Worm (Caenorhabditis elegans) whole organism, young adult: ENCODE results near the gene pho-7.
A peak's percentile ranks its signal among the peaks of the same experiment; 100 is the strongest.

Source experiments
- B0035.1 ChIP-seq: sonication (generic microtip); optimal IDR thresholded peaks from 2 replicates; lab custom pipeline; 2016; ENCODE audit warnings: missing genetic modification characterization, mild to moderate bottlenecking, missing compliant biosample characterization, missing genotype, missing genetic modification reagents
- B0261.1 ChIP-seq: sonication (generic microtip); optimal IDR thresholded peaks from 2 replicates; lab custom pipeline; 2016; ENCODE audit warnings: mild to moderate bottlenecking, missing genetic modification characterization, moderate library complexity, missing compliant biosample characterization
- B0336.3 ChIP-seq: fragments of 200-800 bp; sonication (Bioruptor generic); IDR thresholded peaks from 2 replicates; pipeline ENCODE4 v1.3.6; 2022; ENCODE audit warnings: missing genetic modification characterization, missing compliant biosample characterization
- F49E8.2 ChIP-seq: sonication (generic microtip); optimal IDR thresholded peaks from 3 replicates; lab custom pipeline; 2017; ENCODE audit warnings: missing genetic modification characterization, mild to moderate bottlenecking, missing compliant biosample characterization, antibody characterized with exemption, moderate library complexity; ENCODE audit not compliant: insufficient read depth
- F55B11.4 ChIP-seq: sonication (generic microtip); optimal IDR thresholded peaks from 2 replicates; lab custom pipeline; 2016; ENCODE audit warnings: missing compliant biosample characterization, missing genetic modification characterization, borderline replicate concordance; ENCODE audit not compliant: insufficient read depth
- F57A8.1 ChIP-seq: fragments of 200-800 bp; sonication (Bioruptor generic); optimal IDR thresholded peaks from 2 replicates; lab custom pipeline; 2018; ENCODE audit warnings: mild to moderate bottlenecking, missing genetic modification characterization, moderate library complexity, missing compliant biosample characterization
- F57C9.4 ChIP-seq: sonication (generic microtip); optimal IDR thresholded peaks from 2 replicates; lab custom pipeline; 2017; ENCODE audit warnings: mild to moderate bottlenecking, missing genetic modification characterization, missing compliant biosample characterization
- T07F8.4 ChIP-seq: sonication (generic microtip); optimal IDR thresholded peaks from 2 replicates; lab custom pipeline; 2016; ENCODE audit warnings: mild to moderate bottlenecking, missing genetic modification characterization, moderate library complexity, missing compliant biosample characterization
- T26A5.8 ChIP-seq: sonication (generic microtip); optimal IDR thresholded peaks from 2 replicates; lab custom pipeline; 2016; ENCODE audit warnings: missing genetic modification characterization, missing compliant biosample characterization
- Y56A3A.18 ChIP-seq: fragments of 200-800 bp; sonication (Bioruptor generic); IDR thresholded peaks from 2 replicates; pipeline ENCODE4 v1.3.6; 2022; ENCODE audit warnings: missing genetic modification reagents, missing genetic modification characterization, missing compliant biosample characterization
- attf-3 ChIP-seq: fragments of 200-800 bp; sonication (Bioruptor generic); conservative IDR thresholded peaks from 2 replicates; pipeline ENCODE4 v1.3.6; 2022; ENCODE audit warnings: missing genetic modification reagents, missing genetic modification characterization, missing compliant biosample characterization
- ceh-40 ChIP-seq: fragments of 200-800 bp; sonication (Bioruptor generic); IDR thresholded peaks from 2 replicates; pipeline ENCODE4 v1.3.6; 2022; ENCODE audit warnings: missing genetic modification characterization, missing compliant biosample characterization
- die-1 ChIP-seq: sonication (generic microtip); optimal IDR thresholded peaks from 2 replicates; lab custom pipeline; 2016; ENCODE audit warnings: missing genotype, mild to moderate bottlenecking, missing genetic modification characterization, missing compliant biosample characterization
- egrh-3 ChIP-seq: fragments of 200-800 bp; sonication (Bioruptor generic); IDR thresholded peaks from 2 replicates; pipeline ENCODE4 v1.3.6; 2022; ENCODE audit warnings: missing genetic modification reagents, missing genetic modification characterization, missing compliant biosample characterization
- ekl-4 ChIP-seq: fragments of 200-800 bp; sonication (Bioruptor generic); IDR thresholded peaks from 2 replicates; pipeline ENCODE4 v1.3.6; 2022; ENCODE audit warnings: missing genetic modification reagents, missing genetic modification characterization, missing compliant biosample characterization
- hrde-1 ChIP-seq: sonication (generic microtip); optimal IDR thresholded peaks from 2 replicates; lab custom pipeline; 2016; ENCODE audit warnings: missing genetic modification characterization, mild to moderate bottlenecking, missing compliant biosample characterization, moderate library complexity, missing genotype, missing genetic modification reagents, borderline replicate concordance
- lag-1 ChIP-seq: fragments of 200-800 bp; sonication (Bioruptor generic); IDR thresholded peaks from 2 replicates; pipeline ENCODE4 v1.3.6; 2022; ENCODE audit warnings: missing genetic modification reagents, missing genetic modification characterization, missing compliant biosample characterization
- lin-35 ChIP-seq, 3 experiments: fragments of 150-350 bp in 2 of 3; sonication (generic microtip) in 1 of 3; optimal IDR thresholded peaks; 2 replicates each; lab custom pipeline; 2014 to 2018; ENCODE audit warnings: missing biosample characterization in 3 of 3, missing genetic modification characterization in 3 of 3, missing genetic modification reagents in 3 of 3
- lir-1 ChIP-seq: fragments of 200-800 bp; sonication (Bioruptor generic); conservative IDR thresholded peaks from 2 replicates; pipeline ENCODE4 v1.3.6; 2022; ENCODE audit warnings: missing genetic modification reagents, missing genetic modification characterization, missing compliant biosample characterization
- lsl-1 ChIP-seq: fragments of 200-800 bp; sonication (Bioruptor generic); optimal IDR thresholded peaks from 2 replicates; lab custom pipeline; 2018; ENCODE audit warnings: mild to moderate bottlenecking, missing genetic modification characterization, moderate library complexity, missing compliant biosample characterization
- mcd-1 ChIP-seq: fragments of 200-800 bp; sonication (Bioruptor generic); IDR thresholded peaks from 2 replicates; pipeline ENCODE4 v1.3.6; 2022; ENCODE audit warnings: missing genetic modification reagents, missing genetic modification characterization, missing compliant biosample characterization
- nfya-1 ChIP-seq: sonication (generic microtip); optimal IDR thresholded peaks from 2 replicates; lab custom pipeline; 2017; ENCODE audit warnings: antibody characterized with exemption, missing compliant biosample characterization, missing genetic modification characterization, borderline replicate concordance; ENCODE audit not compliant: insufficient read depth
- nhr-80 ChIP-seq: sonication (generic microtip); optimal IDR thresholded peaks from 2 replicates; lab custom pipeline; 2016; ENCODE audit warnings: missing genetic modification characterization, missing compliant biosample characterization
- rcor-1 ChIP-seq: fragments of 200-800 bp; sonication (Bioruptor generic); IDR thresholded peaks from 2 replicates; pipeline ENCODE4 v1.3.6; 2022; ENCODE audit warnings: missing genetic modification reagents, missing genetic modification characterization, missing compliant biosample characterization
- rpc-1 ChIP-seq, 2 experiments: fragments of 150-350 bp in 1 of 2; sonication (generic microtip) in 1 of 2; optimal IDR thresholded peaks; 2 replicates each; lab custom pipeline; 2014 to 2018; ENCODE audit warnings: missing biosample characterization in 1 of 2, missing genetic modification characterization in 1 of 2, missing genetic modification reagents in 1 of 2, missing genotype in 1 of 2
- snpc-1.3 ChIP-seq: sonication (generic microtip); optimal IDR thresholded peaks from 2 replicates; lab custom pipeline; 2017; ENCODE audit warnings: missing genetic modification characterization, mild to moderate bottlenecking, missing compliant biosample characterization, antibody characterized with exemption, moderate library complexity, missing genotype, missing genetic modification reagents; ENCODE audit not compliant: insufficient read depth
- snpc-3.4 ChIP-seq: sonication (generic microtip); optimal IDR thresholded peaks from 2 replicates; lab custom pipeline; 2017; ENCODE audit warnings: missing genetic modification characterization, mild to moderate bottlenecking, missing compliant biosample characterization, antibody characterized with exemption, moderate library complexity, missing genotype, missing genetic modification reagents
- somi-1 ChIP-seq: fragments of 200-800 bp; sonication (Bioruptor generic); optimal IDR thresholded peaks from 2 replicates; lab custom pipeline; 2018; ENCODE audit warnings: mild to moderate bottlenecking, missing genetic modification characterization, missing compliant biosample characterization
- sptf-2 ChIP-seq: fragments of 200-800 bp; sonication (Bioruptor generic); optimal IDR thresholded peaks from 2 replicates; lab custom pipeline; 2018; ENCODE audit warnings: mild to moderate bottlenecking, missing genetic modification characterization, missing compliant biosample characterization
- tbp1 ChIP-seq: fragments of 200-800 bp; sonication (Bioruptor generic); optimal IDR thresholded peaks from 2 replicates; lab custom pipeline; 2018; ENCODE audit warnings: mild to moderate bottlenecking, missing genetic modification characterization, missing compliant biosample characterization
- unc-62 ChIP-seq: fragments of 150-350 bp; optimal IDR thresholded peaks from 2 replicates; lab custom pipeline; 2014; ENCODE audit warnings: missing biosample characterization, missing genetic modification reagents, missing genetic modification characterization

Gene pho-7

ce11 chrX:10953834-10954233 is 12.7 kb upstream of the pho-7 start, which contains the start of gene pbo-4 (continued):
- TF ChIP-seq Y56A3A.18 (GFP tag; lab: Robert Waterston, UW) (no peak), lsl-1 (no peak), lag-1 (GFP tag; lab: Robert Waterston, UW) (no peak), lir-1 (no peak), B0035.1 (tag; lab: Kevin White, UChicago) (no peak)
- TF ChIP-seq, all 124 proteins: peak for 0

- no peak for TF ChIP-seq tbp1 (GFP tag; lab: Kevin White, UChicago)
- TF ChIP-seq nhr-80: peak; percentile 6
Observed at ce11 chrX:10951922-10952321, 10.8 kb upstream of the pho-7 start.

- TF ChIP-seq die-1 (tag; lab: Kevin White, UChicago) (no peak), snpc-1.3 (tag; lab: Kevin White, UChicago) (no peak), F57C9.4 (no peak), nfya-1 (tag; lab: Kevin White, UChicago) (no peak), snpc-3.4 (no peak), attf-3 (GFP tag; lab: Robert Waterston, UW) (no peak), lin-35 (GFP tag; optimal IDR thresholded peaks at IDR 0.05; lab: Kevin White, UChicago) (no peak)
Observed at ce11 chrX:10951168-10951567, 10.0 kb upstream of the pho-7 start, which contains the start of gene K09C8.7. Gene K09C8.7 (minus strand): TSS chrX:10951393.

- TF ChIP-seq sptf-2 (GFP tag; lab: Kevin White, UChicago): no peak
Observed at ce11 chrX:10948852-10949251, 7.7 kb upstream of the pho-7 start, which contains the start of gene T21B6.3. Gene T21B6.3 (minus strand): TSS chrX:10948952.

- no peak for TF ChIP-seq somi-1 (GFP tag; lab: Kevin White, UChicago)
- no peak for TF ChIP-seq rpc-1 (optimal IDR thresholded peaks at IDR 0.05; lab: Kevin White, UChicago)
- TF ChIP-seq rpc-1 (tag; optimal IDR thresholded peaks at IDR 0.05; lab: Kevin White, UChicago): no peak
- TF ChIP-seq B0261.1 (tag; lab: Kevin White, UChicago): no peak
- no peak for TF ChIP-seq F55B11.4 (tag; lab: Kevin White, UChicago)
- TF ChIP-seq F57A8.1 (GFP tag; lab: Kevin White, UChicago): no peak
- TF ChIP-seq T26A5.8 (tag; lab: Kevin White, UChicago): no peak
- TF ChIP-seq rcor-1 (GFP tag; lab: Robert Waterston, UW): no peak
- no peak for TF ChIP-seq egrh-3
- no peak for TF ChIP-seq F49E8.2
- TF ChIP-seq unc-62 (GFP tag; lab: Kevin White, UChicago): no peak
- TF ChIP-seq mcd-1 (GFP tag; lab: Robert Waterston, UW): no peak
- TF ChIP-seq ceh-40 (GFP tag; lab: Robert Waterston, UW): no peak
- TF ChIP-seq T07F8.4 (tag; lab: Kevin White, UChicago): no peak
- TF ChIP-seq, all 124 proteins: peak for 0
Observed at ce11 chrX:10933308-10934014, 7.7 kb downstream of the pho-7 start.

- no peak for TF ChIP-seq B0336.3 (GFP tag; lab: Robert Waterston, UW)
- no peak for TF ChIP-seq hrde-1 (tag; lab: Kevin White, UChicago)
- TF ChIP-seq ekl-4: no peak
Observed at ce11 chrX:10932087-10932486, 9.1 kb downstream of the pho-7 start.
